Worm (Caenorhabditis elegans) whole organism, early embryonic: ENCODE measurements around the gene cyp-35C1.

Experiments used
- B0310.2 ChIP-seq: sonication (generic microtip); optimal IDR thresholded peaks from 2 replicates; lab custom pipeline; 2016; ENCODE audit warnings: mild to moderate bottlenecking, missing genetic modification characterization, missing compliant biosample characterization
- aly-1 ChIP-seq: sonication (generic microtip); optimal IDR thresholded peaks from 2 replicates; lab custom pipeline; 2016; ENCODE audit warnings: missing genetic modification characterization, missing compliant biosample characterization
- ama-1 ChIP-seq: fragments of 150-350 bp; optimal IDR thresholded peaks from 2 replicates; lab custom pipeline; 2014
- ceh-13 ChIP-seq: fragments of 200-800 bp; sonication (Bioruptor generic); optimal IDR thresholded peaks from 2 replicates; lab custom pipeline; 2018; ENCODE audit warnings: mild to moderate bottlenecking, missing genetic modification characterization, missing compliant biosample characterization
- ets-7 ChIP-seq: sonication (generic microtip); optimal IDR thresholded peaks from 2 replicates; lab custom pipeline; 2016; ENCODE audit warnings: missing genotype, missing genetic modification characterization, missing compliant biosample characterization
- flt-1 ChIP-seq: fragments of 200-800 bp; sonication (Bioruptor generic); IDR thresholded peaks from 2 replicates; pipeline ENCODE4 v1.3.6; 2022; ENCODE audit warnings: missing genetic modification characterization, missing compliant biosample characterization
- hnd-1 ChIP-seq: sonication (generic microtip); optimal IDR thresholded peaks from 2 replicates; lab custom pipeline; 2016; ENCODE audit warnings: missing genetic modification characterization, missing compliant biosample characterization
- tbx-11 ChIP-seq: fragments of 200-800 bp; sonication (Bioruptor generic); IDR thresholded peaks from 2 replicates; pipeline ENCODE4 v1.3.6; 2022; ENCODE audit warnings: missing genetic modification characterization, missing compliant biosample characterization
- tra-4 ChIP-seq: sonication (generic microtip); optimal IDR thresholded peaks from 2 replicates; lab custom pipeline; 2017; ENCODE audit warnings: missing genetic modification characterization, missing compliant biosample characterization

- TF ChIP-seq ama-1 (lab: Kevin White, UChicago) (no peak), ceh-13 (GFP tag; lab: Kevin White, UChicago) (no peak), aly-1 (no peak), tra-4 (tag; lab: Kevin White, UChicago) (no peak), flt-1 (GFP tag; lab: Robert Waterston, UW) (no peak), ets-7 (tag; lab: Kevin White, UChicago) (no peak), tbx-11 (no peak), B0310.2 (no peak), hnd-1 (tag; lab: Kevin White, UChicago) (no peak)
Observed at ce11 chrV:13891489-13891888, 6.8 kb downstream of the cyp-35C1 start.
